Worm (Caenorhabditis elegans) whole organism, L4/young adult: ENCODE data around the gene C06E7.4.

ENCODE experiments used
- W03F9.2 ChIP-seq: fragments of 150-350 bp; optimal IDR thresholded peaks from 2 replicates; lab custom pipeline; 2014; ENCODE audit warnings: missing biosample characterization, missing genetic modification characterization
- dao-5 ChIP-seq: sonication (generic microtip); optimal IDR thresholded peaks from 2 replicates; lab custom pipeline; 2016; ENCODE audit warnings: missing genotype, missing genetic modification characterization, moderate library complexity, missing compliant biosample characterization
- him-1 ChIP-seq: sonication (generic microtip); optimal IDR thresholded peaks from 2 replicates; lab custom pipeline; 2016; ENCODE audit warnings: missing genotype, missing genetic modification reagents, missing genetic modification characterization, missing compliant biosample characterization

- TF ChIP-seq dao-5 (tag; lab: Kevin White, UChicago), result no peak
- TF ChIP-seq W03F9.2 (tag; lab: Kevin White, UChicago), result no peak
- no peak for TF ChIP-seq him-1 (tag; lab: Kevin White, UChicago)
Observed at ce11 chrIV:5891265-5891664, 31.5 kb upstream of the C06E7.4 start, which contains the start of gene H04M03.3.
